Fruit fly (Drosophila melanogaster): ENCODE data around the gene CG8066.

The CG8066 gene

dm6 chr3R:14520749-14521148 is 47.9 kb downstream of the CG8066 start, which contains the start of gene Cyp313a1:
Gene Cyp313a1 (plus strand): TSS chr3R:14521049.
- TF ChIP-seq Ets98B (GFP tag; IDR thresholded peaks at IDR 0.05) (no peak), CG32121 (GFP tag; IDR thresholded peaks at IDR 0.05) (no peak), CG15710 (tag; optimal IDR thresholded peaks at IDR 0.05) (no peak), CG17806 (tag; optimal IDR thresholded peaks at IDR 0.05) (no peak), CG12605 (GFP tag; IDR thresholded peaks at IDR 0.05) (no peak), CG9948 (tag; optimal IDR thresholded peaks at IDR 0.05) (no peak), rn (GFP tag; IDR thresholded peaks at IDR 0.05) (no peak), D1 (tag; optimal IDR thresholded peaks at IDR 0.05) (no peak), fd96Ca (GFP tag; IDR thresholded peaks at IDR 0.05) (no peak), CG13204 (GFP tag; optimal IDR thresholded peaks at IDR 0.05) (no peak), CG8159 (tag; optimal IDR thresholded peaks at IDR 0.05) (no peak)
